Fruit fly (Drosophila melanogaster): ENCODE data around the gene CG8673.

- no peak for TF ChIP-seq psq (optimal IDR thresholded peaks at IDR 0.05)
- no peak for TF ChIP-seq insv (optimal IDR thresholded peaks at IDR 0.05)
- no peak for TF ChIP-seq Myc (optimal IDR thresholded peaks at IDR 0.05)
- TF ChIP-seq Sin3A (optimal IDR thresholded peaks at IDR 0.05): no peak
Measured at dm6 chr2L:8100489-8101352, 23.4 kb upstream of the CG8673 start.
